Worm (Caenorhabditis elegans): Measurements from ENCODE around the gene ins-14.

Gene ins-14

DNA sequence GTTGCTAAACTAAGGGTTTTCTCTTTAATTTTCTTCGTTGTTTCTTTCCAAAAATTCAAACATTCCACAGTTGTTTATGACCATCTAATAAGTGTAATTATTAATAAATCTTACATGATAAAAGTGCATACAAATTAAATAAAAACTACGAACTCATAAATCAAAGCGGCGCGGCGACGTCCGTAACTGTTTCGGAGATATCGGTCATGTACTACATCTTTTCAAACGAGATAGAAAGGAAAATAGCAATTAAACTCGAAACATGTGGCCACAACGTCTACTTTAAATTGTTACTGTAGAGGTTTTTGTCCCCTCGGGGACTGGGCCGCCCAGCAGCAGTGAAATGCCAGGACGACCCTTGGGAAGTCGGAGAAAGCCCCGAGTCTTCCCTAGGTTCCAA lies 29.8 kb downstream of the ins-14 start:
- no peak for TF ChIP-seq unc-62 (GFP tag; optimal IDR thresholded peaks at IDR 0.05)

- TF ChIP-seq unc-62 (GFP tag; optimal IDR thresholded peaks at IDR 0.05) = no peak
Observed at ce11 chrII:6713832-6714342, 31.7 kb downstream of the ins-14 start, which contains the start of gene dpy-2. Gene dpy-2 (plus strand): TSS chrII:6714292.

DNA sequence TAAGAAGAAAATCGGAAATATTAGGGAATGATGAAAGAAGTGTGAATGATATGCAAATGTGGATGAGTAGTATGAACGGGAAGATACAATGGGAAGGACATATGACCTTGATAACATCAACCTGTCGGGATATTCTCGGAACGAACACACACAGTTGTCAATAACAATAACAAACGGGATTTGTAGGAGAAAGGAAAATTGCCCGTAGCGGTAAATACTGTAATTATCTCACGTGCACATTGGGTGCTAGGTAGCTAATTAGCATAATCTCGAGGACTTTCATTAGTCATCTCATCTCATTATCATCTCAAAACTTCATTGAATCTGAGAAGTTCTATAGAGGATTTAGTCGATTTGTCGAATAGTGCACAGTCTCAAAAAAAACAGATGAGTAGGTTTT lies 32.6 kb downstream of the ins-14 start:
- TF ChIP-seq unc-62 (GFP tag; optimal IDR thresholded peaks at IDR 0.05) = no peak

DNA sequence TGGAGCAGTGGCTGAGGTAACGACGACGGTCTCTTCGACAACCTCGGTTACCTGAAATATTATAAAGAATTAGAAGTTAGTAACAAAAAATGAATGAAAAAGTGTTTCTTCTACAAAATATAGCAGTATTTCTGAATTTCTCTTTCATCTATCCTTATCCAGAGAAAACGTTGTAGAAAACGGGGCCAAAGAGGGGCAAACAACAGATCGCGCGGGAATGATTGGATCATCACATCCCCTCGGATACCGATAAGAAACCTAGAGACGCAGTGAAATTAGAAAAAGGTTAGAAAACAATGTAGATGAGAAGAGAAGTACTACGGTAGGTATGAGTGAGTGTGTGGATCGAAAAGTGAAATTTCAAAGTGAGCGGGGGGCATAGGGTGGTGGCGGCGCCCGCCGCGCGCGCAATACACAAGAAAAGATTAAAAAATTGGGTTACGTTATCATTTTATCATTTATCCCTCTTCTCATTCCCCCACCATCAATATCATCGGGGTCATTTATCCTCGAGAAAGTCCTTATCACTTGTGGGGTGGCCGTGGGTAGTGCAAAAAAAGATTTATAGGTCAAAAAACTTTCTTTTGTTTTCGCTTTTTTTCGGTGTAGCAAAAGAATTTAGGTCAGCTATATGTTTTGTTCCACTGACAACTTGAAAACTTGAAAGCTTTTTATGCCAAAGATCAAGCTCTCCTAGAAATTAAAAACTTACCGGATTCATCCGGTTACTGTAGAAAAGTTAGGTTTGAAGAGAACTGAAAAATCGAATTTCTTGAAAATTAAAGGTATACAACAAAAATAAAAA lies 33.2 kb downstream of the ins-14 start, which contains the start of the genes dpy-10 and T14B4.19:
Gene dpy-10 (minus strand): TSS at position 51 of the 805 bp plus-strand sequence.
Gene T14B4.19 (minus strand): TSS at position 755 of the 805 bp plus-strand sequence.
- TF ChIP-seq unc-62 (GFP tag; optimal IDR thresholded peaks at IDR 0.05) = no peak

ce11 chrII:6710596-6710995 lies 35.0 kb downstream of the ins-14 start:
- no peak for TF ChIP-seq unc-62 (GFP tag; optimal IDR thresholded peaks at IDR 0.05)

DNA sequence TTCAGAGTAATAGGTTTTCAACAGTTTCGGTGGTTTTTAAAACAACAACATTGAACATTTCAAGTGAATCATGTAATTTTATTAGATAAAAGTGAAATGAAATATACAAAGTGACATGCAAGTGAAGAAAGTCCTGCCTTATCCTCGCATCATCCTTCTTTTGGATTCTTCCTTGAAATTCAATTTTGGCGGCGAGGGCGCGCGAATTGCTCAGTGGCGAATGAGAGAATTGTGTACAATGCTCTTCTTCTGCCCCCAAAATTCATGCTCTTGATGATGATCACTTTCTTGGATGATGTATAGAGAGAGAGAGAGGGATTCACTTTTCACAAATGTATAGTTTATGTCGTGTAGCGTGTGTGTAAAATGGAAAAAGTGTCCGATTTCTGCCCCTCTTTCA lies 35.9 kb downstream of the ins-14 start:
- TF ChIP-seq unc-62 (GFP tag; optimal IDR thresholded peaks at IDR 0.05) = no peak

- TF ChIP-seq unc-62 (GFP tag; optimal IDR thresholded peaks at IDR 0.05) = no peak
Observed at ce11 chrII:6708980-6709379, 36.6 kb downstream of the ins-14 start.

DNA sequence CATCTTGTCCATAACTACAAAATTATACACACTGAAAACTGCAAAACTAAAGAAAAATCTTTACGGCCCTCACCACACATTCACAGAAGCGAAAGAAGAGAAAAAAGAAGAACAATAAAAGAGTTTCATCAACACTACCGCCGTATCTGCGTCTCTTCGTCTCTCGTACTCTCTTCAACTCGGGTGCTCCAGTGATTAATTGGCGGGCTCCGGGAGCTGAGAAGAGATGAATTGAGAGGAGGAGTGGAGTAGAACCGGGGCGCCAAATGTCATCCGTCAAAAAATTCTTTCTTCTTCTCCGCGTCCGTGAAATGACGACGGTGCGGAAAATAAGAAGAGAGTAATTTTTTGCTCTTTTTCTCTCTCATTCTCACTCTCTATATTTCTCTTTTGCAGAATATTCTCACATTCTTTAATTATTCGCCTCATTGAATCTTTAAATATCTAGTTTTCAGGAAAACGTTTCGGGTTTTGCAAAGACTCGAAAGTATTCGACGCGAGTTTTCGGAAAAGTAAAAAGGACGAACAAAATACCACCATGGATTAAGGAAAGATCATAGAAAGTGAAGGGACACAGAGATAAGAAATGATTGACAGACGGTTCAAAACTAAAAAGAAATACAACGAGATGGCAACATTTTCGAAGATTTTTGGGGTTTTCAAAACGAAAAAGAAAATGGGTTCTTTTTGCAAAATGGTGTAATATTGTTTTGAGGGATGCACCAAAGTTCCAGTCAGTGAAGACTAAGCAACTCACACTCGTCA lies 37.9 kb downstream of the ins-14 start:
- TF ChIP-seq unc-62 (GFP tag; optimal IDR thresholded peaks at IDR 0.05) = no peak

ce11 chrII:6706552-6707091 lies 39.0 kb downstream of the ins-14 start:
- TF ChIP-seq unc-62 (GFP tag; optimal IDR thresholded peaks at IDR 0.05) = no peak

DNA sequence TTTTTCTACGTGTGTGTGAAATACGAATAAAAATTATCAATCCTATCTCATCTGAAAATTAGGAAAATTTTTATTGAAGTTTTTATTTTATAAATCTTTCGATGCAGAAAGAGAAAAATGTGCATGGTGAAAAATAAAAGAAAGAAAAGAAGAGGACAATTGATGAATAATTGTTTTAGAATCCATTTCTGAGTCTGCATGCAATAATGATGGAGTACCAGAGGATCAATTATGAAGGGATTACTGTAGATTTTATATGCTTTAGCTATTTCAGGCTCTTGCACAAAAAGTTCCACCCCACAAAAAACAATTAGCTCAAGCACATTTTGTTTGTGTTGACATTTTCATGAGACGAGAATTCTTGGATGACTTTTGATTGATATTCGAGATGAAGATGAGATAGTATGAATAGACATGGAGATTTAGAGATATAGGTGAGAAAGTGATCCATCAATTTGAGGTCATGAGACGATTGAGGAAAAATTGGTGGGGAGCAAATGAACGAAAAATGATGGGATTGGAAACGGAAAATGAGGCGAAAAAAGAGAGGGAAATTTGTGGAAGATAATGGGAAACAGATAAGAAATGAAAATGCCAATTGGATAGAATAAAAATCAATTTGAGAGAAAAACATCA lies 39.9 kb downstream of the ins-14 start, which contains the start of gene rpy-1:
Gene rpy-1 (minus strand): TSS at position 51 of the 636 bp plus-strand sequence.
- TF ChIP-seq unc-62 (GFP tag; optimal IDR thresholded peaks at IDR 0.05) = no peak

ce11 chrII:6701497-6701896 lies 44.1 kb downstream of the ins-14 start, which contains the start of gene C18H9.6:
Gene C18H9.6 (minus strand): TSS chrII:6701625.
- TF ChIP-seq unc-62 (GFP tag; optimal IDR thresholded peaks at IDR 0.05) = no peak

ce11 chrII:6698784-6699183 lies 46.8 kb downstream of the ins-14 start, which contains the start of gene C18H9.1:
Gene C18H9.1 (plus strand): TSS chrII:6699084.
- TF ChIP-seq unc-62 (GFP tag; optimal IDR thresholded peaks at IDR 0.05) = no peak

All from whole organism, dauer.